Worm (Caenorhabditis elegans) whole organism, mixed stage, embryonic: ENCODE results near the gene nlp-43.

Experiments
- blmp-1 ChIP-seq: fragments of 150-350 bp; optimal IDR thresholded peaks from 2 replicates; lab custom pipeline; 2014; ENCODE audit warnings: missing biosample characterization, missing genetic modification characterization
- flh-1 ChIP-seq: fragments of 200-800 bp; sonication (Bioruptor generic); optimal IDR thresholded peaks from 2 replicates; lab custom pipeline; 2018; ENCODE audit warnings: mild to moderate bottlenecking, missing genetic modification characterization, moderate library complexity, missing compliant biosample characterization
- lsy-2 ChIP-seq: fragments of 150-350 bp; optimal IDR thresholded peaks from 2 replicates; lab custom pipeline; 2014; ENCODE audit warnings: missing biosample characterization, missing genetic modification characterization
- nhr-2 ChIP-seq: fragments of 150-350 bp; optimal IDR thresholded peaks from 2 replicates; lab custom pipeline; 2014; ENCODE audit warnings: missing biosample characterization, missing genetic modification characterization
- pha-4 ChIP-seq: fragments of 150-350 bp; optimal IDR thresholded peaks from 2 replicates; lab custom pipeline; 2018; ENCODE audit warnings: missing biosample characterization, missing genetic modification reagents, missing genetic modification characterization
- snpc-4 ChIP-seq: fragments of 150-350 bp; optimal IDR thresholded peaks from 2 replicates; lab custom pipeline; 2014; ENCODE audit warnings: missing biosample characterization, missing genetic modification characterization
- unc-62 ChIP-seq: fragments of 150-350 bp; optimal IDR thresholded peaks from 2 replicates; lab custom pipeline; 2014; ENCODE audit warnings: missing biosample characterization, missing genetic modification reagents, missing genetic modification characterization
- ztf-11 ChIP-seq: fragments of 150-350 bp; optimal IDR thresholded peaks from 2 replicates; lab custom pipeline; 2014; ENCODE audit warnings: missing biosample characterization, missing genetic modification characterization

- TF ChIP-seq lsy-2 (tag; lab: Kevin White, UChicago) (no peak), nhr-2 (tag; lab: Kevin White, UChicago) (no peak), snpc-4 (tag; lab: Kevin White, UChicago) (no peak), pha-4 (tag; lab: Kevin White, UChicago) (no peak), flh-1 (no peak), ztf-11 (tag; lab: Kevin White, UChicago) (no peak), unc-62 (no peak), blmp-1 (tag; lab: Kevin White, UChicago) (no peak)
Observed at ce11 chrIII:5020924-5021323, 21.3 kb upstream of the nlp-43 start, which contains the start of gene mdt-11.
